Worm (Caenorhabditis elegans): Measurements from ENCODE around the gene nhr-10.

ce11 chrIII:7158709-7159108, 43.5 kb upstream of the nhr-10 start, which contains the start of gene nuo-4:
- TF ChIP-seq elt-2 (tag; optimal IDR thresholded peaks at IDR 0.05) (no peak), nhr-11 (tag; optimal IDR thresholded peaks at IDR 0.05) (no peak), nfya-1 (tag; optimal IDR thresholded peaks at IDR 0.05) (no peak), C08G9.2 (tag; optimal IDR thresholded peaks at IDR 0.05) (no peak)
